Fruit fly (Drosophila melanogaster) whole organism, wandering third instar larva: ENCODE data around the gene CG10019.
A peak's percentile ranks its signal among the peaks of the same experiment; 100 is the strongest.

Experiments used
- HLH106 ChIP-seq: fragments of 200-800 bp; optimal IDR thresholded peaks from 3 replicates; lab custom pipeline; 2019; ENCODE audit warnings: missing biosample characterization, mild to moderate bottlenecking, missing genetic modification characterization, moderate library complexity
- OdsH ChIP-seq: fragments of 200-800 bp; sonication (Bioruptor generic); optimal IDR thresholded peaks from 2 replicates; lab custom pipeline; 2016; ENCODE audit warnings: missing biosample characterization, mild to moderate bottlenecking, missing genetic modification characterization
- Rel ChIP-seq, 2 experiments: fragments of 200-800 bp; sonication (Bioruptor generic) in 1 of 2; optimal IDR thresholded peaks; 2 replicates in 1 of 2; 3 replicates in 1 of 2; lab custom pipeline; 2016 to 2019; ENCODE audit warnings: mild to moderate bottlenecking in 2 of 2, missing biosample characterization in 2 of 2, missing genetic modification characterization in 2 of 2, moderate library complexity in 1 of 2
- br ChIP-seq: fragments of 200-800 bp; sonication (Bioruptor generic); optimal IDR thresholded peaks from 2 replicates; lab custom pipeline; 2016; ENCODE audit warnings: missing biosample characterization, missing genetic modification characterization
- ey ChIP-seq: fragments of 200-800 bp; sonication (Bioruptor generic); optimal IDR thresholded peaks from 2 replicates; lab custom pipeline; 2016; ENCODE audit warnings: missing biosample characterization, missing genetic modification characterization
- h ChIP-seq: fragments of 200-800 bp; sonication (Bioruptor generic); optimal IDR thresholded peaks from 3 replicates; lab custom pipeline; 2016; ENCODE audit warnings: missing biosample characterization, mild to moderate bottlenecking, missing genetic modification characterization
- pan ChIP-seq: fragments of >200 bp; optimal IDR thresholded peaks from 2 replicates; lab custom pipeline; 2017
- tai ChIP-seq: sonication (Bioruptor generic); optimal IDR thresholded peaks from 2 replicates; lab custom pipeline; 2016; ENCODE audit warnings: missing biosample characterization, missing genetic modification characterization
- usp ChIP-seq: fragments of >200 bp; optimal IDR thresholded peaks from 2 replicates; lab custom pipeline; 2017; ENCODE audit warnings: missing biosample characterization, missing genetic modification characterization

dm6 chr2L:3775767-3776351 lies 45.6 kb downstream of the CG10019 start:
- TF ChIP-seq ey (GFP tag; lab: Kevin White, UChicago) (peak; percentile 41), usp (no peak), h (GFP tag; lab: Kevin White, UChicago) (peak; percentile 68), Rel (GFP tag; optimal IDR thresholded peaks at IDR 0.05; lab: Kevin White, UChicago) (no peak), Rel (tag; optimal IDR thresholded peaks at IDR 0.05; lab: Kevin White, UChicago) (peak; percentile 41), pan (lab: Kevin White, UChicago) (no peak), br (GFP tag; lab: Kevin White, UChicago) (peak; percentile 65), tai (GFP tag; lab: Kevin White, UChicago) (no peak), OdsH (peak; percentile 22), HLH106 (tag; lab: Kevin White, UChicago) (peak; percentile 19)
